Worm (Caenorhabditis elegans): Measurements from ENCODE around the gene Y41E3.13.

Y41E3.13 gene

DNA sequence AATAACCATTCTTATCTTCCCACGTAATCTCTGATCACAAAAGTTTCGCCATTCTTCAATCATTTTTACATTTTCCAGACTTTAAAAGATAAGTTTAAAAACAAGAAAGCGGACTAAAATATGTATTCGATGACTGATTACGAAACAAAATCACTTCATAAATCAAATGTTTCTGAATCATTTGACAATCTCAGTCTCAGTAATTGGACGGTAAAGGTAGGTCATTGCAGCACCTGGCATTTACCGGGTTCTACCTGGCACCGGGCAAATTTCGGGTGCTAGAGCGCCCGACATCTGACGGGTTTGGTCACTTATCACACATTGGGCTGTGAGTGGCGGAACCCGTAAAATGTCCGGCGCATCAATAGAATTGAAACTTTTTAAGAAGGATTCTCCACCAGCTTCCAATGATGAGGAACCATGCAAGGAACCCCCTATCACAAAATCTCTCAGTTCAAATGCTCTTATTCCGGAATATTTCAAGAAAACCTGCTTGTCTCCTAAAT is 2.0 kb upstream of the Y41E3.13 start, which contains the start of gene Y41E3.19:
TSS of gene Y41E3.19 (plus strand) at position 51 of the 506 bp plus-strand sequence.
- TF ChIP-seq aly-1 (tag; optimal IDR thresholded peaks at IDR 0.05) (no peak), ama-1 (optimal IDR thresholded peaks at IDR 0.05) (no peak), tra-4 (tag; optimal IDR thresholded peaks at IDR 0.05) (no peak), ceh-36 (tag; optimal IDR thresholded peaks at IDR 0.05) (no peak), flt-1 (GFP tag; IDR thresholded peaks at IDR 0.05) (no peak), pes-1 (GFP tag; IDR thresholded peaks at IDR 0.05) (no peak), tbx-11 (GFP tag; IDR thresholded peaks at IDR 0.05) (no peak), ets-7 (tag; optimal IDR thresholded peaks at IDR 0.05) (no peak), tbx-37 (GFP tag; conservative IDR thresholded peaks at IDR 0.05) (no peak), hnd-1 (tag; optimal IDR thresholded peaks at IDR 0.05) (no peak), B0310.2 (tag; optimal IDR thresholded peaks at IDR 0.05) (no peak), hmbx-1 (tag; optimal IDR thresholded peaks at IDR 0.05) (no peak), scrt-1 (GFP tag; IDR thresholded peaks at IDR 0.05) (no peak), hmg-4 (GFP tag; optimal IDR thresholded peaks at IDR 0.05) (no peak), ceh-13 (GFP tag; optimal IDR thresholded peaks at IDR 0.05) (no peak), sea-1 (GFP tag; conservative IDR thresholded peaks at IDR 0.05) (no peak), F13C5.2 (tag; optimal IDR thresholded peaks at IDR 0.05) (no peak)

- TF ChIP-seq flt-1 (GFP tag; IDR thresholded peaks at IDR 0.05) (peak; percentile 72; the same call in 1 of the 2 replicates), pes-1 (GFP tag; IDR thresholded peaks at IDR 0.05) (peak; percentile 85), hnd-1 (tag; optimal IDR thresholded peaks at IDR 0.05) (peak; percentile 5), sea-1 (GFP tag; conservative IDR thresholded peaks at IDR 0.05) (peak; percentile 69; the same call in 1 of the 2 replicates)
These were observed 1.1 kb downstream of the Y41E3.13 start for ce11 chrIV:15059150-15059549.

ce11 chrIV:15063789-15064188 is 5.7 kb downstream of the Y41E3.13 start:
- TF ChIP-seq sea-1 (GFP tag; conservative IDR thresholded peaks at IDR 0.05) (no peak), pes-1 (GFP tag; IDR thresholded peaks at IDR 0.05) (no peak), hnd-1 (tag; optimal IDR thresholded peaks at IDR 0.05) (no peak), B0310.2 (tag; optimal IDR thresholded peaks at IDR 0.05) (no peak), tbx-37 (GFP tag; conservative IDR thresholded peaks at IDR 0.05) (no peak), scrt-1 (GFP tag; IDR thresholded peaks at IDR 0.05) (no peak), ama-1 (optimal IDR thresholded peaks at IDR 0.05) (no peak), tbx-11 (GFP tag; IDR thresholded peaks at IDR 0.05) (no peak), hmbx-1 (tag; optimal IDR thresholded peaks at IDR 0.05) (no peak), ets-7 (tag; optimal IDR thresholded peaks at IDR 0.05) (no peak), F13C5.2 (tag; optimal IDR thresholded peaks at IDR 0.05) (no peak), hmg-4 (GFP tag; optimal IDR thresholded peaks at IDR 0.05) (no peak), aly-1 (tag; optimal IDR thresholded peaks at IDR 0.05) (no peak)

ce11 chrIV:15065653-15066052 is 7.6 kb downstream of the Y41E3.13 start, which contains the start of gene Y41E3.18:
Gene Y41E3.18 (minus strand): TSS chrIV:15065753.
- TF ChIP-seq scrt-1 (GFP tag; IDR thresholded peaks at IDR 0.05) = no peak
- TF ChIP-seq tbx-11 (GFP tag; IDR thresholded peaks at IDR 0.05) = no peak
- TF ChIP-seq hmbx-1 (tag; optimal IDR thresholded peaks at IDR 0.05) = no peak
- TF ChIP-seq flt-1 (GFP tag; IDR thresholded peaks at IDR 0.05) = no peak
- no peak for TF ChIP-seq sea-1 (GFP tag; conservative IDR thresholded peaks at IDR 0.05)
- TF ChIP-seq B0310.2 (tag; optimal IDR thresholded peaks at IDR 0.05) = no peak
- no peak for TF ChIP-seq hmg-4 (GFP tag; optimal IDR thresholded peaks at IDR 0.05)
- no peak for TF ChIP-seq aly-1 (tag; optimal IDR thresholded peaks at IDR 0.05)
- TF ChIP-seq F13C5.2 (tag; optimal IDR thresholded peaks at IDR 0.05) = no peak

DNA sequence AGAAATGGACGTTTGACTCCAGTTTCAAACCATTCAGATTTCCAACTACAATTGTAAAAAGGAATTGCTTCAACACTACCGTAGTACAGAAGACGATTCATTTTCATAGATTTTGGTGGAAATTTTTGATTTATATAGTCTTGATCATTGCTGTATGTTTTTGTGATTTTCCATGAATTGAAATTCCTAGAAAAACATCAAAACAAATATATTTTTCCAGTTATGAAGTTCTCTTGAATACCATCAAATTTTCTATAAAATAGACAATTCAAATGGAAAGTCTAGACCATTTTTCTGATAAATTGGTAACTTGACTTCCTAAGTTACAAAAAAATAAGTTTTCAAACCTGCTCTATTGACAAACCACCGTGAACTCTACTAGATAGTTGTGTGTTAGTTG is 10.7 kb downstream of the Y41E3.13 start, which contains the start of gene srt-48:
TSS of gene srt-48 (minus strand) at position 101 of the 400 bp plus-strand sequence.
- TF ChIP-seq ceh-13 (GFP tag; optimal IDR thresholded peaks at IDR 0.05) (no peak), hmbx-1 (tag; optimal IDR thresholded peaks at IDR 0.05) (no peak), tra-4 (tag; optimal IDR thresholded peaks at IDR 0.05) (no peak), hnd-1 (tag; optimal IDR thresholded peaks at IDR 0.05) (no peak), ceh-36 (tag; optimal IDR thresholded peaks at IDR 0.05) (no peak), scrt-1 (GFP tag; IDR thresholded peaks at IDR 0.05) (no peak)

DNA sequence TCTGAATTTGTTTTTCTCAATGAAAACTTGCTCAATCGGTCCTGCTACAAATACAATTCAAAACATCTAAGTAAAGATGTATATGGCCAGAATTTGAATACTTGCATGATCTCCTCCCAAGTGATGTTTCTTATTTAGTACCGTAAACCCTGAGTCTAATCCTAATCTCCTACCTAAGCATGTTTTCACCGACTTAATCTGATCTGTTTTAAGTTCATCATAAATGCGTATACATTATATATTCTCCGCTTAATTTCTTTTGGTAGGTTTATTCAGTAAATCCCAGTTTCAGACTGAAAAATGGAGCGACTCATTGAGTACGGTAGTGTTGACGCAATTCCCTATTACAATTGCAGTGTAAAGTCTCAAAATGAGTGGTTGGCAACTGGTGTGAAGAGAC is 16.3 kb downstream of the Y41E3.13 start, which contains the start of gene srt-50:
TSS of gene srt-50 (plus strand) at position 301 of the 400 bp plus-strand sequence.
- TF ChIP-seq pes-1 (GFP tag; IDR thresholded peaks at IDR 0.05) (no peak), hmg-4 (GFP tag; optimal IDR thresholded peaks at IDR 0.05) (no peak), tbx-37 (GFP tag; conservative IDR thresholded peaks at IDR 0.05) (no peak), ceh-13 (GFP tag; optimal IDR thresholded peaks at IDR 0.05) (no peak), sea-1 (GFP tag; conservative IDR thresholded peaks at IDR 0.05) (no peak), ets-7 (tag; optimal IDR thresholded peaks at IDR 0.05) (no peak), F13C5.2 (tag; optimal IDR thresholded peaks at IDR 0.05) (no peak), ama-1 (optimal IDR thresholded peaks at IDR 0.05) (no peak), flt-1 (GFP tag; IDR thresholded peaks at IDR 0.05) (no peak)

- TF ChIP-seq tbx-11 (GFP tag; IDR thresholded peaks at IDR 0.05) (no peak), hnd-1 (tag; optimal IDR thresholded peaks at IDR 0.05) (no peak), aly-1 (tag; optimal IDR thresholded peaks at IDR 0.05) (no peak), flt-1 (GFP tag; IDR thresholded peaks at IDR 0.05) (no peak), scrt-1 (GFP tag; IDR thresholded peaks at IDR 0.05) (no peak), ets-7 (tag; optimal IDR thresholded peaks at IDR 0.05) (no peak), hmbx-1 (tag; optimal IDR thresholded peaks at IDR 0.05) (no peak), ama-1 (optimal IDR thresholded peaks at IDR 0.05) (no peak), ceh-13 (GFP tag; optimal IDR thresholded peaks at IDR 0.05) (no peak), sea-1 (GFP tag; conservative IDR thresholded peaks at IDR 0.05) (no peak), hmg-4 (GFP tag; optimal IDR thresholded peaks at IDR 0.05) (no peak)
These were observed 40.2 kb downstream of the Y41E3.13 start, which contains the start of gene srt-49 for ce11 chrIV:15098294-15098693. Gene srt-49 (minus strand): TSS chrIV:15098394.

DNA sequence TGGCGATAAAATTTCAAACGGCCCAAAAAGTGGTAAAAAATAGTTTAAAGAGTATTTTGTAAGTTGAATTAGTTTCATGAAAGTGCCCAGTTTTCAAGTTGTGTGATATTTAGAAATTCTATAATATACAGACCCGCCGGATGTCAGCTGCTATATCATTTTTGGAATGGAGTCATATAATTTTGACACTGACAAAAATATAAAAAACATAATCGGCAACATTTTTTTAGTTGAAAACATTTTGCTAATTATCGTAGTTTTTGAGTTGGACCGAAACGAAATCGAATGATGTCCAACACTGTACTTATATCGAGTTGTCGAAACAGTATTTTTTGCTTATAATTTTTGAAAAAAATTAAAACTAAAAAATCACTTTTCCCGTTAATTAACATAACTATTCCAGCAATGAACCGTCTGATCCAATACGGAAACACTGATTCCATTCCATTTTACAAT is 45.2 kb downstream of the Y41E3.13 start, which contains the start of gene srt-44:
TSS of gene srt-44 (plus strand) at position 406 of the 456 bp plus-strand sequence.
- TF ChIP-seq sea-1 (GFP tag; conservative IDR thresholded peaks at IDR 0.05) (no peak), tra-4 (tag; optimal IDR thresholded peaks at IDR 0.05) (no peak), tbx-11 (GFP tag; IDR thresholded peaks at IDR 0.05) (no peak), hnd-1 (tag; optimal IDR thresholded peaks at IDR 0.05) (no peak), B0310.2 (tag; optimal IDR thresholded peaks at IDR 0.05) (no peak), scrt-1 (GFP tag; IDR thresholded peaks at IDR 0.05) (no peak), aly-1 (tag; optimal IDR thresholded peaks at IDR 0.05) (no peak), tbx-37 (GFP tag; conservative IDR thresholded peaks at IDR 0.05) (no peak), F13C5.2 (tag; optimal IDR thresholded peaks at IDR 0.05) (no peak), ama-1 (optimal IDR thresholded peaks at IDR 0.05) (no peak), ceh-13 (GFP tag; optimal IDR thresholded peaks at IDR 0.05) (no peak), ets-7 (tag; optimal IDR thresholded peaks at IDR 0.05) (no peak), pes-1 (GFP tag; IDR thresholded peaks at IDR 0.05) (no peak), flt-1 (GFP tag; IDR thresholded peaks at IDR 0.05) (no peak), hmbx-1 (tag; optimal IDR thresholded peaks at IDR 0.05) (no peak), hmg-4 (GFP tag; optimal IDR thresholded peaks at IDR 0.05) (no peak), ceh-36 (tag; optimal IDR thresholded peaks at IDR 0.05) (no peak)

Data from whole organism, early embryonic.